Worm (Caenorhabditis elegans): Measurements from ENCODE around the gene F15G9.6.

F15G9.6 gene

ce11 chrX:9687264-9687663, 22.3 kb upstream of the F15G9.6 start (continued):
- TF ChIP-seq zfp-3 (GFP tag; conservative IDR thresholded peaks at IDR 0.05) = no peak
- no peak for TF ChIP-seq egl-27 (tag; optimal IDR thresholded peaks at IDR 0.05)
- TF ChIP-seq nhr-237 (tag; optimal IDR thresholded peaks at IDR 0.05) = no peak
- no peak for TF ChIP-seq ztf-7 (tag; optimal IDR thresholded peaks at IDR 0.05)
- TF ChIP-seq aly-2 (tag; optimal IDR thresholded peaks at IDR 0.05) = no peak
- no peak for TF ChIP-seq skn-1 (tag; optimal IDR thresholded peaks at IDR 0.05)
- TF ChIP-seq unc-62 (GFP tag; optimal IDR thresholded peaks at IDR 0.05 in 1 of 2) = no peak
- TF ChIP-seq unc-62 (tag; optimal IDR thresholded peaks at IDR 0.05) = no peak
- no peak for TF ChIP-seq ctbp-1 (GFP tag; IDR thresholded peaks at IDR 0.05)
- no peak for TF ChIP-seq zip-11 (GFP tag; IDR thresholded peaks at IDR 0.05)
- no peak for TF ChIP-seq nhr-48 (tag; optimal IDR thresholded peaks at IDR 0.05)
- no peak for TF ChIP-seq D1046.2 (GFP tag; IDR thresholded peaks at IDR 0.05)
- no peak for TF ChIP-seq ceh-28 (tag; optimal IDR thresholded peaks at IDR 0.05)
- no peak for TF ChIP-seq gei-8 (GFP tag; optimal IDR thresholded peaks at IDR 0.05)
- TF ChIP-seq daf-8 (GFP tag; IDR thresholded peaks at IDR 0.05) = no peak
- no peak for TF ChIP-seq F10B5.3 (tag; optimal IDR thresholded peaks at IDR 0.05)
- TF ChIP-seq php-3 (GFP tag; IDR thresholded peaks at IDR 0.05) = peak; percentile 98
- TF ChIP-seq egl-43 (GFP tag; IDR thresholded peaks at IDR 0.05) = no peak
- TF ChIP-seq mxl-2 (GFP tag; conservative IDR thresholded peaks at IDR 0.05) = no peak

ce11 chrX:9690445-9690844, 19.1 kb upstream of the F15G9.6 start, which contains the start of gene npr-18:
npr-18 (plus strand) TSS chrX:9690745.
- TF ChIP-seq nhr-111 (GFP tag; optimal IDR thresholded peaks at IDR 0.05) = no peak
- TF ChIP-seq lir-3 (tag; optimal IDR thresholded peaks at IDR 0.05) = no peak
- no peak for TF ChIP-seq ceh-44 (GFP tag; IDR thresholded peaks at IDR 0.05)
- no peak for TF ChIP-seq daf-8 (GFP tag; IDR thresholded peaks at IDR 0.05)
- no peak for TF ChIP-seq Y5F2A.4 (GFP tag; optimal IDR thresholded peaks at IDR 0.05)
- TF ChIP-seq unc-130 (GFP tag; optimal IDR thresholded peaks at IDR 0.05) = no peak
- no peak for TF ChIP-seq fkh-10 (GFP tag; optimal IDR thresholded peaks at IDR 0.05)
- TF ChIP-seq set-16 (GFP tag; IDR thresholded peaks at IDR 0.05) = no peak
- no peak for TF ChIP-seq R02D3.7 (tag; optimal IDR thresholded peaks at IDR 0.05)
- TF ChIP-seq daf-19 (GFP tag; conservative IDR thresholded peaks at IDR 0.05) = no peak
- TF ChIP-seq lin-39 (tag; optimal IDR thresholded peaks at IDR 0.05) = no peak
- no peak for TF ChIP-seq skn-1 (tag; optimal IDR thresholded peaks at IDR 0.05)

- TF ChIP-seq hlh-11 (tag; optimal IDR thresholded peaks at IDR 0.05) = no peak
- peak; percentile 10 for TF ChIP-seq aha-1 (tag)
Observed at ce11 chrX:9697655-9698054, 11.9 kb upstream of the F15G9.6 start.

ce11 chrX:9698359-9698758, 11.2 kb upstream of the F15G9.6 start, which contains the start of gene dyf-7:
dyf-7 (plus strand) TSS chrX:9698659.
- no peak for TF ChIP-seq ceh-62 (tag; optimal IDR thresholded peaks at IDR 0.05)
- no peak for TF ChIP-seq zfp-3 (GFP tag; conservative IDR thresholded peaks at IDR 0.05)
- no peak for TF ChIP-seq mdt-29 (GFP tag; IDR thresholded peaks at IDR 0.05)
- TF ChIP-seq cey-2 (tag; optimal IDR thresholded peaks at IDR 0.05; ENCODE audit: borderline replicate concordance, insufficient read depth) = no peak
- TF ChIP-seq ceh-44 (GFP tag; IDR thresholded peaks at IDR 0.05) = no peak
- TF ChIP-seq daf-12 (tag; optimal IDR thresholded peaks at IDR 0.05) = no peak
- no peak for TF ChIP-seq Y48G9A.11 (GFP tag; IDR thresholded peaks at IDR 0.05)
- no peak for TF ChIP-seq php-3 (GFP tag; IDR thresholded peaks at IDR 0.05)
- TF ChIP-seq saeg-2 (GFP tag; IDR thresholded peaks at IDR 0.05) = no peak

All from whole organism, L4 larva.